Fruit fly (Drosophila melanogaster): ENCODE measurements around the gene CG10232.

DNA sequence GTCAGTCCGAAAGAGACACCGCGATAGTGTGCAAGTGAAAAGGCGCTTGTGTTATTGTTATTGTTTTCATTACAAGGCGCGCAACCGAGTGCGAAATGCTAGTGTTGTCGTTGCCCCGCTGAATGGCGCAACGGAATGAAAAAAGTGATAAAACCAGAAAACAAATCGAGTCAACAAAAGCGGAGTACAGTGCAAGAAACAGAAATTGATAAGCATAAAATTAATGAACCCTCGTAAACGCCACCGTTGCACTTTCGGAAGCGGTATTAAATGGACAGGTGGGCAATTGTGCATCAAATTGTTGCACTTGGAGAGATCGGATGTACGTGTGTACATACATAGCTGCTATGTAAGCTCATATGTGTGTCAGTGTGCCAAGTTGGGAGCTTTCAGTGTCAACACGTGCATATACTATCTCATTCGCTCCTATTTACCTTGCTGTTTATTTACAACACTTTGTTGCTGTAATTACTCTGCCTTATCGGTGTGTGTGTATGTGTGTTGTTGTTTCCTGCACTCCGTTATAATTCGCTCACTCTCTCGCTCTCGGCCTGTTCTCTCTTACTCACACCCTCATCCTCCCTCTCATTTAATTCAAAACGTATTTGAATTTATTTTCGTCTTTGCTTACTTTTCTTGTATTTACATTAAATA, 2.1 kb upstream of the CG10232 start:
- TF ChIP-seq cic (GFP tag; optimal IDR thresholded peaks at IDR 0.05) (peak; percentile 99), CG1620 (GFP tag; optimal IDR thresholded peaks at IDR 0.05) (no peak), Crg-1 (GFP tag; optimal IDR thresholded peaks at IDR 0.05) (peak; percentile 92), CG11617 (GFP tag; optimal IDR thresholded peaks at IDR 0.05) (peak; percentile 79), Clk (GFP tag; optimal IDR thresholded peaks at IDR 0.05) (peak; percentile 81), kay (GFP tag; ENCODE audit: borderline replicate concordance) (peak; percentile 98), Mnt (GFP tag; optimal IDR thresholded peaks at IDR 0.05) (peak; percentile 91)

Data from whole organism, adult.